Worm (Caenorhabditis elegans) whole organism, L2 larva: Measurements from ENCODE around the gene ZK177.1.
"Not testable (repeated sequence)": the region's sequence is repeated elsewhere in the genome, so short reads cannot be mapped to it uniquely, and the experiment has no call there.

Source experiments
- C34F6.9 ChIP-seq: fragments of 150-350 bp; optimal IDR thresholded peaks from 2 replicates; lab custom pipeline; 2014; ENCODE audit warnings: missing biosample characterization, missing genetic modification characterization
- R02D3.7 ChIP-seq: fragments of 150-350 bp; optimal IDR thresholded peaks from 2 replicates; lab custom pipeline; 2014; ENCODE audit warnings: missing biosample characterization, missing genetic modification characterization
- Y55F3AM.14 ChIP-seq: fragments of 200-800 bp; sonication (Bioruptor generic); optimal IDR thresholded peaks from 2 replicates; lab custom pipeline; 2018; ENCODE audit warnings: mild to moderate bottlenecking, missing genetic modification characterization, missing compliant biosample characterization
- ZK546.5 ChIP-seq: sonication (generic microtip); optimal IDR thresholded peaks from 2 replicates; lab custom pipeline; 2017; ENCODE audit warnings: missing biosample characterization, missing genetic modification characterization
- alr-1 ChIP-seq: fragments of 150-350 bp; optimal IDR thresholded peaks from 2 replicates; lab custom pipeline; 2014; ENCODE audit warnings: missing biosample characterization, missing genetic modification characterization
- ama-1 ChIP-seq: fragments of 150-350 bp; optimal IDR thresholded peaks from 2 replicates; lab custom pipeline; 2018; ENCODE audit warnings: inconsistent platforms
- blmp-1 ChIP-seq: sonication (generic microtip); optimal IDR thresholded peaks from 2 replicates; lab custom pipeline; 2017; ENCODE audit warnings: missing genetic modification characterization, mild to moderate bottlenecking, missing compliant biosample characterization, antibody characterized with exemption, moderate library complexity; ENCODE audit not compliant: insufficient read depth
- ceh-16 ChIP-seq: fragments of 150-350 bp; optimal IDR thresholded peaks from 2 replicates; lab custom pipeline; 2014; ENCODE audit warnings: missing biosample characterization, missing genetic modification characterization
- ceh-82 ChIP-seq: fragments of 150-350 bp; optimal IDR thresholded peaks from 2 replicates; lab custom pipeline; 2014; ENCODE audit warnings: missing biosample characterization, missing genetic modification characterization
- dmd-4 ChIP-seq: sonication (generic microtip); optimal IDR thresholded peaks from 2 replicates; lab custom pipeline; 2017; ENCODE audit warnings: missing biosample characterization, missing genetic modification characterization
- egl-27 ChIP-seq: sonication (generic microtip); optimal IDR thresholded peaks from 3 replicates; lab custom pipeline; 2017; ENCODE audit warnings: missing biosample characterization, missing genetic modification reagents, missing genetic modification characterization
- elt-1 ChIP-seq: fragments of 150-350 bp; optimal IDR thresholded peaks from 2 replicates; lab custom pipeline; 2014; ENCODE audit warnings: missing biosample characterization, missing genetic modification characterization
- elt-3 ChIP-seq: sonication (generic microtip); optimal IDR thresholded peaks from 2 replicates; lab custom pipeline; 2017; ENCODE audit warnings: missing biosample characterization, missing genetic modification characterization
- fos-1 ChIP-seq: fragments of 150-350 bp; optimal IDR thresholded peaks from 2 replicates; lab custom pipeline; 2014; ENCODE audit warnings: missing biosample characterization, missing genetic modification characterization
- gmeb-1 ChIP-seq: fragments of 150-350 bp; optimal IDR thresholded peaks from 2 replicates; lab custom pipeline; 2014; ENCODE audit warnings: missing biosample characterization, missing genetic modification characterization
- lin-11 ChIP-seq: fragments of 150-350 bp; sonication (generic microtip); optimal IDR thresholded peaks from 2 replicates; lab custom pipeline; 2014; ENCODE audit warnings: missing biosample characterization, missing genetic modification characterization, inconsistent platforms, mixed read lengths
- lin-13 ChIP-seq: fragments of 150-350 bp; optimal IDR thresholded peaks from 2 replicates; lab custom pipeline; 2014; ENCODE audit warnings: missing biosample characterization, missing genetic modification reagents, missing genetic modification characterization
- lin-39 ChIP-seq: fragments of 150-350 bp; optimal IDR thresholded peaks from 2 replicates; lab custom pipeline; 2014; ENCODE audit warnings: missing biosample characterization, missing genetic modification reagents, missing genetic modification characterization
- lsy-2 ChIP-seq, 2 experiments: fragments of 150-350 bp in 1 of 2; sonication (generic microtip) in 1 of 2; optimal IDR thresholded peaks; 2 replicates each; lab custom pipeline; 2014 to 2017; ENCODE audit warnings: missing biosample characterization in 2 of 2, missing genetic modification characterization in 2 of 2
- mab-5 ChIP-seq: fragments of 150-350 bp; optimal IDR thresholded peaks from 2 replicates; lab custom pipeline; 2014; ENCODE audit warnings: missing biosample characterization, missing genetic modification characterization
- mbf-1 ChIP-seq: sonication (generic microtip); optimal IDR thresholded peaks from 2 replicates; lab custom pipeline; 2017; ENCODE audit warnings: missing biosample characterization, missing genetic modification characterization
- mdl-1 ChIP-seq, 2 experiments: fragments of 150-350 bp in 1 of 2; sonication (generic microtip) in 1 of 2; optimal IDR thresholded peaks; 2 replicates each; lab custom pipeline; 2017; ENCODE audit warnings: missing biosample characterization in 2 of 2, missing genetic modification characterization in 2 of 2
- nhr-10 ChIP-seq: sonication (generic microtip); optimal IDR thresholded peaks from 2 replicates; lab custom pipeline; 2017; ENCODE audit warnings: missing biosample characterization, missing genetic modification characterization
- nhr-12 ChIP-seq: fragments of 150-350 bp; optimal IDR thresholded peaks from 2 replicates; lab custom pipeline; 2014; ENCODE audit warnings: missing biosample characterization, missing genetic modification characterization
- nhr-21 ChIP-seq: fragments of 150-350 bp; optimal IDR thresholded peaks from 2 replicates; lab custom pipeline; 2014; ENCODE audit warnings: missing biosample characterization, missing genetic modification characterization
- nhr-23 ChIP-seq: fragments of 150-350 bp; optimal IDR thresholded peaks from 2 replicates; lab custom pipeline; 2014; ENCODE audit warnings: missing biosample characterization, missing genetic modification reagents, missing genetic modification characterization
- nhr-237 ChIP-seq: fragments of 150-350 bp; optimal IDR thresholded peaks from 2 replicates; lab custom pipeline; 2014; ENCODE audit warnings: missing biosample characterization, missing genetic modification characterization
- nhr-25 ChIP-seq: fragments of 150-350 bp; sonication (generic microtip); optimal IDR thresholded peaks from 3 replicates; lab custom pipeline; 2014; ENCODE audit warnings: missing biosample characterization, missing genetic modification characterization
- nhr-6 ChIP-seq: fragments of 150-350 bp; optimal IDR thresholded peaks from 2 replicates; lab custom pipeline; 2014; ENCODE audit warnings: missing biosample characterization, missing genetic modification characterization
- nhr-77 ChIP-seq: fragments of 150-350 bp; optimal IDR thresholded peaks from 2 replicates; lab custom pipeline; 2014; ENCODE audit warnings: missing biosample characterization, missing genetic modification characterization
- peb-1 ChIP-seq: fragments of 150-350 bp; optimal IDR thresholded peaks from 2 replicates; lab custom pipeline; 2014; ENCODE audit warnings: missing biosample characterization, missing genetic modification characterization
- sem-4 ChIP-seq: fragments of 150-350 bp; optimal IDR thresholded peaks from 2 replicates; lab custom pipeline; 2014; ENCODE audit warnings: missing biosample characterization, missing genetic modification reagents, missing genetic modification characterization
- skn-1 ChIP-seq: sonication (generic microtip); optimal IDR thresholded peaks from 2 replicates; lab custom pipeline; 2017; ENCODE audit warnings: missing biosample characterization, missing genetic modification characterization
- sma-9 ChIP-seq, 2 experiments: fragments of 150-350 bp in 1 of 2; sonication (generic microtip) in 1 of 2; optimal IDR thresholded peaks; 2 replicates each; lab custom pipeline; 2014 to 2016; ENCODE audit warnings: missing genetic modification characterization in 2 of 2, mild to moderate bottlenecking in 1 of 2, missing biosample characterization in 1 of 2, missing compliant biosample characterization in 1 of 2, missing genetic modification reagents in 1 of 2, moderate library complexity in 1 of 2
- snpc-4 ChIP-seq: fragments of 150-350 bp; optimal IDR thresholded peaks from 2 replicates; lab custom pipeline; 2014; ENCODE audit warnings: missing biosample characterization, missing genetic modification characterization
- unc-39 ChIP-seq: fragments of 150-350 bp; optimal IDR thresholded peaks from 2 replicates; lab custom pipeline; 2014; ENCODE audit warnings: missing biosample characterization, missing genetic modification characterization
- unc-55 ChIP-seq: fragments of 150-350 bp; sonication (generic microtip); optimal IDR thresholded peaks from 3 replicates; lab custom pipeline; 2014; ENCODE audit warnings: missing biosample characterization, missing genetic modification reagents, missing genetic modification characterization
- unc-62 ChIP-seq: fragments of 150-350 bp; optimal IDR thresholded peaks from 2 replicates; lab custom pipeline; 2014; ENCODE audit warnings: missing biosample characterization, missing genetic modification reagents, missing genetic modification characterization
- zag-1 ChIP-seq: fragments of 150-350 bp; optimal IDR thresholded peaks from 2 replicates; lab custom pipeline; 2014; ENCODE audit warnings: missing biosample characterization, missing genetic modification characterization
- ztf-1 ChIP-seq: fragments of 200-800 bp; sonication (Bioruptor generic); conservative IDR thresholded peaks from 2 replicates; pipeline ENCODE4 v1.3.6; 2022; ENCODE audit warnings: missing genetic modification characterization, missing compliant biosample characterization
- ztf-11 ChIP-seq: sonication (generic microtip); optimal IDR thresholded peaks from 2 replicates; lab custom pipeline; 2017; ENCODE audit warnings: missing biosample characterization, missing genetic modification characterization
- ztf-4 ChIP-seq: fragments of 150-350 bp; optimal IDR thresholded peaks from 2 replicates; lab custom pipeline; 2014; ENCODE audit warnings: missing biosample characterization, missing genetic modification characterization

The ZK177.1 gene

DNA sequence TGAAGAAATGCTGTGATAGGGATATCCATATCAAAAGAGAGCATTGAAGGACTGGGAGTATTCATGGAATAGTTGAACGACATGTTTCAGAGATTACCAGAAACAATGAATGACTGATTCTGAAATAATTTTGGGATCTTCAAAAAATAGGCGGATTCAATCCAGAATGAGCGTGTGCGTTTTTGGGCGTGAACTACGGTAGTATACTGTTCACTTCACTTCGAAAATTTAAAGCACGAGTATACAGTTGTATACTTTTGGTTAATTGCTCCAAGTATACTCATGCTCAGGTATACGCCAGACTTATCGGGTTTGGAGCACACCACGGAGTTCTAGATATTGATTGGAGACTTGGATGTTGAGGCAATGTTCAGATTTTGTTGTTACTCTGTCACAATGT lies 2.6 kb upstream of the ZK177.1 start, which contains the start of gene tbx-35:
Gene tbx-35 (minus strand): TSS at position 101 of the 400 bp plus-strand sequence.
- TF ChIP-seq snpc-4 (tag; lab: Kevin White, UChicago) (no peak), skn-1 (tag; lab: Kevin White, UChicago) (no peak), mbf-1 (tag; lab: Kevin White, UChicago) (no peak), unc-55 (GFP tag; lab: Kevin White, UChicago) (no peak), peb-1 (no peak), nhr-77 (no peak), ztf-1 (no peak), nhr-25 (no peak), Y55F3AM.14 (GFP tag; lab: Kevin White, UChicago) (no peak), gmeb-1 (tag; lab: Kevin White, UChicago) (no peak), sma-9 (GFP tag; optimal IDR thresholded peaks at IDR 0.05; lab: Kevin White, UChicago) (no peak), sma-9 (tag; optimal IDR thresholded peaks at IDR 0.05; lab: Kevin White, UChicago) (no peak), ceh-82 (tag; lab: Kevin White, UChicago) (no peak), mab-5 (tag; lab: Kevin White, UChicago) (no peak), fos-1 (no peak), sem-4 (tag; lab: Kevin White, UChicago) (no peak), ztf-11 (tag; lab: Kevin White, UChicago) (no peak), lsy-2 (tag; optimal IDR thresholded peaks at IDR 0.05; lab: Kevin White, UChicago) (no peak), nhr-237 (tag; lab: Kevin White, UChicago) (no peak)

DNA sequence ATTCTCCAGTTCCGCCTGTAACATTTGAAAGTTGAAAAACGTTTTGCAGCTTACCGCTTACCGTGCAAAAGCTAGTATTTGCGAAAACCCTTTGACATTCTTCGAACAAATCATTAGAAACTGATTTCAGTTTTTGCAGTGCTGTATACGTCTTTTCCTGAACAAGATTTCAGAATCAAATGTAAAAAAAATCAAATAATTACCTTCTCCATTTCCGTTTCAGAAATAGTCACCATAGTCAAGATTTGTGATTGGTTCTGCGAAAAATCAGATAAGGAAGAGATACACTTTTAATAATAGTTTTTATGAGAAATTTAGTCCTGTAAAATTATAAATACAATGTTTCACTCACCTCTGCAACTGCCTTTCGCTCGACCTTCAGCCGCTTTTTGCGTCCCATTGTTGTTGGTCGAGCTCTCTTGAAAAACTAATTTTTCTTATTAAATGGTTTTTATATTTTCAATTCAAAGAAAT lies 4.0 kb downstream of the ZK177.1 start, which contains the start of gene C17C3.9:
Gene C17C3.9 (minus strand): TSS at position 424 of the 474 bp plus-strand sequence.
- TF ChIP-seq ztf-1: no peak
- TF ChIP-seq nhr-6 (tag; lab: Kevin White, UChicago): no peak
- TF ChIP-seq ztf-4 (tag; lab: Kevin White, UChicago): no peak
- no peak for TF ChIP-seq lin-13 (GFP tag; lab: Kevin White, UChicago)
- no peak for TF ChIP-seq unc-55 (GFP tag; lab: Kevin White, UChicago)
- no peak for TF ChIP-seq dmd-4
- no peak for TF ChIP-seq mab-5 (tag; lab: Kevin White, UChicago)
- no peak for TF ChIP-seq gmeb-1 (tag; lab: Kevin White, UChicago)
- no peak for TF ChIP-seq unc-62 (GFP tag; lab: Kevin White, UChicago)
- no peak for TF ChIP-seq nhr-25
- no peak for TF ChIP-seq ceh-16 (tag; lab: Kevin White, UChicago)

DNA sequence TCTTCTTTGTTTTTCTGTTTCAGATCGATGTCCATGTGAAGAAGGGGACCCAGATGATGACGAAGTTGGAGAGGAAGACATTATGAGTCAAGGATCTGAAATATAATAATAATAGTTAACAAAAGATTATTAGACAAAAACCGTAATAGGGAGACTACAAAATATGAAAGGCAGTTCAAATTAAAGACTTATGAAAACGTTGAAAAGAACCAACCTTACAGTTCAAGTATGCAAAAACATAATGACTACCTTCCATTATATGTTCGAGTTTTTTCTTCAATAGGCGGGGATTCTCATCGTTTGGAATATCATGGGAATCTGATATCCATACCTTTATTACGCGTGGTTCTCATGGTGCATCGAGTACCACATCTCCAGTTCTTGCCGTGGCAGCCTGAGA lies 5.7 kb downstream of the ZK177.1 start, which contains the start of gene hlh-26:
Gene hlh-26 (minus strand): TSS at position 101 of the 400 bp plus-strand sequence.
- TF ChIP-seq ama-1 (lab: Kevin White, UChicago): no peak
- no peak for TF ChIP-seq mbf-1 (tag; lab: Kevin White, UChicago)
- TF ChIP-seq unc-55 (GFP tag; lab: Kevin White, UChicago): no peak
- TF ChIP-seq mdl-1 (tag; optimal IDR thresholded peaks at IDR 0.05; lab: Kevin White, UChicago): no peak
- TF ChIP-seq unc-62 (GFP tag; lab: Kevin White, UChicago): no peak
- TF ChIP-seq ZK546.5 (tag; lab: Kevin White, UChicago): no peak
- no peak for TF ChIP-seq elt-3
- no peak for TF ChIP-seq ztf-11 (tag; lab: Kevin White, UChicago)
- no peak for TF ChIP-seq mab-5 (tag; lab: Kevin White, UChicago)
- no peak for TF ChIP-seq lin-39 (tag; lab: Kevin White, UChicago)
- no peak for TF ChIP-seq gmeb-1 (tag; lab: Kevin White, UChicago)
- TF ChIP-seq unc-39 (tag; lab: Kevin White, UChicago): no peak
- TF ChIP-seq nhr-237 (tag; lab: Kevin White, UChicago): no peak
- TF ChIP-seq alr-1: no peak
- TF ChIP-seq sem-4 (tag; lab: Kevin White, UChicago): no peak
- no peak for TF ChIP-seq peb-1
- TF ChIP-seq C34F6.9: no peak
- TF ChIP-seq ztf-1: no peak
- TF ChIP-seq lsy-2 (tag; optimal IDR thresholded peaks at IDR 0.05; lab: Kevin White, UChicago): no peak
- TF ChIP-seq ceh-16 (tag; lab: Kevin White, UChicago): no peak

DNA sequence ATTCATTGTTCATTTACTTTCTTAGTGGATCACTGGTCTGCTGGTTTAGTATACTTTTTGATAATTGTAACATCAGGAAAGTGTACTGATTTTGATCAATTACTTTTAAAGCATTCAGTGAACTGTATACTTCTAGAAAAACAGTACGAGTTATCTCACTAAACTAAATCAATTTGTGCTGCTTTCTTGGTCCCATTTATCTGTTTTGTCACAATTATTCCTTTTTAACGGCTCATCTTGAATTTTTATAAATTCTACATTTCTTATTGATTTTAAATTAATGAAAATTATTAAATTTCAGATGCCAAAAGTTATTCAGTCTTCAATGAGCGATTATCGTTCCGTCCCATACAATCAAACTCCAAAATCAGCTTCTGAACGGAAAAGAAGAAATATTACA lies 7.0 kb downstream of the ZK177.1 start, which contains the start of gene hlh-25:
Gene hlh-25 (plus strand): TSS at position 301 of the 400 bp plus-strand sequence.
- TF ChIP-seq nhr-23; ztf-1; mdl-1 (tag; optimal IDR thresholded peaks at IDR 0.05; lab: Kevin White, UChicago): not testable (repeated sequence)

DNA sequence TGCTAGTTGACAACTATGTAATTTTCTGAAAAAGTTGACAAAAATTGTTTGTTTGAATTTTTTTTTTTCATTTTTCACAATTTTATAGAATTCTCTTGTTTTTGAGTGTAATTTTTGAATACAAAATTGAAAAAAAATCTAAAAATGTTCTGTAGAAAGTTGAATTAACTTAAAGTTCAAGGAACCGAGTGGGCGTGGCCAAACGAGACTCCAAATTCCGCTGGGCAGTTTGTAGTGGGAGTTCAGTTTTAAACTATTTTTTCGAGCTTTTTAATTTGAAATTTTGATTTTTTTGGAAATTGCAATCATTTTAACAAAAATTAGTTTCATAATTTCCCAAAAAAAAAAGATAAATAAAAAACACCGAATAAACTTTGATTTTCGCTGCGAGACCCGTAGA lies 9.1 kb downstream of the ZK177.1 start:
- TF ChIP-seq R02D3.7 (no peak), mbf-1 (tag; lab: Kevin White, UChicago) (no peak), unc-62 (GFP tag; lab: Kevin White, UChicago) (no peak), nhr-6 (tag; lab: Kevin White, UChicago) (no peak), nhr-21 (tag; lab: Kevin White, UChicago) (no peak), unc-39 (tag; lab: Kevin White, UChicago) (no peak), alr-1 (no peak), ceh-16 (tag; lab: Kevin White, UChicago) (no peak), ZK546.5 (tag; lab: Kevin White, UChicago) (no peak), blmp-1 (tag; lab: Kevin White, UChicago) (no peak), zag-1 (tag; lab: Kevin White, UChicago) (no peak), lin-39 (tag; lab: Kevin White, UChicago) (no peak), nhr-10 (tag; lab: Kevin White, UChicago) (no peak), dmd-4 (no peak), lin-11 (tag; lab: Kevin White, UChicago) (no peak), elt-1 (tag; lab: Kevin White, UChicago) (no peak), egl-27 (no peak), nhr-12 (tag; lab: Kevin White, UChicago) (no peak), lin-13 (GFP tag; lab: Kevin White, UChicago) (no peak)
